Worm (Caenorhabditis elegans) whole organism, young adult: ENCODE measurements around the gene cul-1.

Experiments
- B0261.1 ChIP-seq: sonication (generic microtip); optimal IDR thresholded peaks from 2 replicates; lab custom pipeline; 2016; ENCODE audit warnings: mild to moderate bottlenecking, missing genetic modification characterization, moderate library complexity, missing compliant biosample characterization
- Y53G8AR.9 ChIP-seq: fragments of 200-800 bp; sonication (Bioruptor generic); conservative IDR thresholded peaks from 2 replicates; pipeline ENCODE4 v1.3.6; 2022; ENCODE audit warnings: missing genetic modification reagents, missing genetic modification characterization, missing compliant biosample characterization
- Y95B8A.8 ChIP-seq: fragments of 200-800 bp; sonication (Bioruptor generic); IDR thresholded peaks from 2 replicates; pipeline ENCODE4 v1.3.6; 2022; ENCODE audit warnings: missing genetic modification reagents, missing genetic modification characterization, missing compliant biosample characterization
- attf-6 ChIP-seq: fragments of 200-800 bp; sonication (Bioruptor generic); IDR thresholded peaks from 2 replicates; pipeline ENCODE4 v1.3.6; 2022; ENCODE audit warnings: missing genetic modification reagents, missing genetic modification characterization, missing compliant biosample characterization
- ceh-100 ChIP-seq: fragments of 200-800 bp; sonication (Bioruptor generic); IDR thresholded peaks from 2 replicates; pipeline ENCODE4 v1.3.6; 2022; ENCODE audit warnings: missing genetic modification reagents, missing genetic modification characterization, missing compliant biosample characterization
- efl-1 ChIP-seq: fragments of 150-350 bp; optimal IDR thresholded peaks from 2 replicates; lab custom pipeline; 2014; ENCODE audit warnings: missing biosample characterization, missing genetic modification reagents, missing genetic modification characterization
- mes-4 ChIP-seq: sonication (generic microtip); optimal IDR thresholded peaks from 2 replicates; lab custom pipeline; 2016; ENCODE audit warnings: missing genotype, missing genetic modification characterization, missing compliant biosample characterization
- pha-4 ChIP-seq: fragments of 150-350 bp; sonication (generic microtip); optimal IDR thresholded peaks from 2 replicates; lab custom pipeline; 2014; ENCODE audit warnings: missing biosample characterization, missing genetic modification reagents, missing genetic modification characterization
- sea-2 ChIP-seq: fragments of 200-800 bp; sonication (Bioruptor generic); IDR thresholded peaks from 2 replicates; pipeline ENCODE4 v1.3.6; 2022; ENCODE audit warnings: missing genetic modification characterization, missing compliant biosample characterization
- snpc-1.3 ChIP-seq: sonication (generic microtip); optimal IDR thresholded peaks from 2 replicates; lab custom pipeline; 2017; ENCODE audit warnings: missing genetic modification characterization, mild to moderate bottlenecking, missing compliant biosample characterization, antibody characterized with exemption, moderate library complexity, missing genotype, missing genetic modification reagents; ENCODE audit not compliant: insufficient read depth
- snpc-4 ChIP-seq, 5 experiments: fragments of 150-350 bp in 1 of 5; sonication (generic microtip) in 4 of 5; optimal IDR thresholded peaks; 2 replicates each; lab custom pipeline; 2014 to 2018; ENCODE audit warnings: missing genetic modification characterization in 5 of 5, missing biosample characterization in 3 of 5, antibody characterized with exemption in 2 of 5, mild to moderate bottlenecking in 2 of 5, missing compliant biosample characterization in 2 of 5, missing genotype in 2 of 5, moderate library complexity in 2 of 5, missing genetic modification reagents in 1 of 5
- unc-130 ChIP-seq: sonication (generic microtip); optimal IDR thresholded peaks from 2 replicates; lab custom pipeline; 2016; ENCODE audit warnings: missing genetic modification reagents, missing genetic modification characterization, missing compliant biosample characterization
- ztf-25 ChIP-seq: fragments of 200-800 bp; sonication (Bioruptor generic); IDR thresholded peaks from 2 replicates; pipeline ENCODE4 v1.3.6; 2022; ENCODE audit warnings: missing genetic modification reagents, missing genetic modification characterization, missing compliant biosample characterization

DNA sequence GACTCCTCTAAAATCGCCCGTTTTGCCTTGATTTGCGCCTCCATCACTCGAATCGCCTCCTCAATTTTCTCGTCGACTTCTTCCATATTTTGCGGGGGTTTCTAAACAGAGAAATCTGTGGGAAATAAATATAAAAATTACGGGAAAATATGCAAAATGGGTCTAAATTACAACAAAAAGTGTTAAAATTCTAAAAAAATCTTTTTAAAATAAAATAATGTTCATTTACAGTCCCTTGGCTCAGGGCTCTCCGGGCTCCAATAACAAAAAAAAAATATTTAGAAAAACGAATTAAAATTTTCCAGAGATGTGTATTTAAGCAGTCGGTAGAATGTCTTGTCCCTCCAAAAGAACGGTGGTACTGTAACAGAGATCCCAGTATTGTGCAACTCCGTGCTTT lies 47.1 kb upstream of the cul-1 start, which contains the start of gene M03C11.6:
- TF ChIP-seq Y53G8AR.9 (no peak), efl-1 (no peak), pha-4 (tag; lab: Kevin White, UChicago) (no peak), attf-6 (no peak), unc-130 (GFP tag; lab: Kevin White, UChicago) (no peak), mes-4 (no peak), ztf-25 (GFP tag; lab: Robert Waterston, UW) (no peak), ceh-100 (GFP tag; lab: Robert Waterston, UW) (no peak), snpc-4 (GFP tag; optimal IDR thresholded peaks at IDR 0.05; lab: Kevin White, UChicago) (no peak), snpc-4 (tag; optimal IDR thresholded peaks at IDR 0.05; lab: Kevin White, UChicago) (no peak), snpc-1.3 (tag; lab: Kevin White, UChicago) (no peak), B0261.1 (tag; lab: Kevin White, UChicago) (no peak), sea-2 (no peak), Y95B8A.8 (GFP tag; lab: Robert Waterston, UW) (no peak)
